Worm (Caenorhabditis elegans): ENCODE measurements around the gene pqn-42.

Gene pqn-42

DNA sequence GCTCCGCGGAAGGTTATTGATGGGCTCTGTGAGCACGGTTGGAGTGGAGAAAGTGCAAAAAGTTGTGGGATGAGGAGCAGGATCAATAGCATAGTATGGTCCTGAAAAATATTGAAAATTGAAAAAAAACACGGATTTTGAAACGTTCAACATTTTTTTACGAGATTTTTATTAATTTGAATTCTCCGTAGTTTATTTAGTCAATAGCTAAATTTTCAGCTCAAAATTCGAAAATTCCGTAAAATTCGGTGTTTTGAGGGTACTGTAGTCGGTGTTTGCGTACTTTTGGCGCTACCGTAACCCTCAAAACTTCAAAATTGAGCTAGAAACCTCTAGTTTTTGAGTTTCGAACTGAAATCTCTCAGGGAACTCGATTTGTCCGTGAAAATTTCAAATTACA is at the start of gene pqn-42:
TSS of gene pqn-42 (minus strand) at position 101 of the 400 bp plus-strand sequence.
- TF ChIP-seq him-1 (tag; optimal IDR thresholded peaks at IDR 0.05) (no peak), W03F9.2 (tag; optimal IDR thresholded peaks at IDR 0.05) (no peak), dao-5 (tag; optimal IDR thresholded peaks at IDR 0.05) (no peak)

DNA sequence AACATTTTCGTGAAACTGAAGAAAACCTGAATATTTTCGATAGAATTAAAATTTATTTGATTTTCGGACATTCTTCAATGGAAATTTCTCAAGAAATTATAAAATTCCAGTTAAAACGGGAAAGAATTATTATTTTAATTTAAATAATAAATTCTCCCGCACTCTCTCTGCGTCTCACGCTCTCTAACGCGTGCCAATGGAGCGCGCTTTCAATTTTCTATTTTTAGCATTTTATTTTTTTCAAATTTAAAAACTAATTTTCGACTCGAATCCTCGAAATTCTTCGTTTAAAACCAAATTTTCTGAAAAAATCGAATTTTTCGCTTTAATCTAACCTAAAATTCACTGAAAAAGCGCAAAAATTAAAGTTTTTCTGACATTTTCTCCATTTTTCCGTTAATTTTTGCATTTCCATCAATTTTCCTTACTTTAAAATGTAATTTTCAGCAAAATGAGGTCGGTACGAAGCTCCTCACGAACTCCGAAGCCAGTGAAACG is 45.7 kb upstream of the pqn-42 start, which contains the start of gene gbas-1:
TSS of gene gbas-1 (plus strand) at position 448 of the 498 bp plus-strand sequence.
- TF ChIP-seq him-1 (tag; optimal IDR thresholded peaks at IDR 0.05) (no peak), dao-5 (tag; optimal IDR thresholded peaks at IDR 0.05) (no peak), W03F9.2 (tag; optimal IDR thresholded peaks at IDR 0.05) (no peak)

DNA sequence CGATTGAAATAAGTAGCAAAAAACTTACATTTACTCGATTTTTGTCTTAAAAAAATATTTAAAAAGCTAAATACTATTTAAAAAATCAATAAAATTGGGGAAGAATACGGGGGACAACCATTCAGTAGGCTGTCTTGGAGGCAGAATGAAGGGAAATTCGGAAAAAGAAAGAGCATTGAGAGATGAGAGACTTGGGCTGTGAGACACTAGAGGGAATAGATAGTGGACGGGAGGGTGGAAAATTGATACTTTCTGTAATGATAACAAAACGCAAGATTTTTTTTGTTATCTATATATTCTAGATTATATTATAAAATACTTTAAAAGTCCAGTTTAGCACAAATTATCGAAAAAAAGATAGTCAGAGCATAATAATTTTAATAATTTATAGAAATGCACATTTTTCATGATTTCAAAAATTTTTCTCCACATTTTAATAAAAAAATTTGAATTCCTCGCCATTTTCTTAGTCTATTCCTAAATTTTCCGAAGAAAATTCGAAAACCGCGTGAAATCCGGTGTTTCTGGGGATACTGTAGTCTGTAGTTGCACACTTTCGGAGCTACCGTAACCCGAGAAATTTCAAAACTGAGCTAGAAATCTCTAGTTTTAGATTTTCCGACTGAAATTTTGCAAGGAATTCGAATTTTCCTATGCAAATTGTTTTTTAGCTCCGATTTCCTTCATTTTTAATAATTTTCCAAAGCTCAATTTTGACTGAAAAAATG is 45.1 kb upstream of the pqn-42 start:
- TF ChIP-seq him-1 (tag; optimal IDR thresholded peaks at IDR 0.05): no peak
- TF ChIP-seq dao-5 (tag; optimal IDR thresholded peaks at IDR 0.05): no peak
- TF ChIP-seq W03F9.2 (tag; optimal IDR thresholded peaks at IDR 0.05): no peak

DNA sequence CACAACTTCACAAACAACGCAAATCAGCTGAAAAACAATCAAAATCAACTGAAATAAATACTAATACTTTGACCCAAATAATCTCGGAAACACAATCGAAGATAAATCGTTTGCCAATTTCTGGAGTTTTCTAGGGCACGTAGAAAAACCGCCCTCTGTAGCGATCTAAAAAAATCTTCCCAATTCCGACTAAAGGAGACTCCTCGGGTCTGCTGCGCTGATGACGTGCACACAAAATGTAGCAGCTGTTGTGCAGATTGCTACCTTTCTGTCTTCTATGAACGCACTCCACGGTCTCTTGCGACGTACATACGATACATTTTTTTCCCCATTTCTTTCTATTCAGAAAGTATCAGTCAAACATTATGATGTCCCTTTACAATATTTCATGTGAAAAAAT is 29.6 kb upstream of the pqn-42 start, which contains the start of gene F53G2.1:
TSS of gene F53G2.1 (plus strand) at position 301 of the 400 bp plus-strand sequence.
- TF ChIP-seq dao-5 (tag; optimal IDR thresholded peaks at IDR 0.05) (no peak), W03F9.2 (tag; optimal IDR thresholded peaks at IDR 0.05) (no peak), him-1 (tag; optimal IDR thresholded peaks at IDR 0.05) (no peak)

DNA sequence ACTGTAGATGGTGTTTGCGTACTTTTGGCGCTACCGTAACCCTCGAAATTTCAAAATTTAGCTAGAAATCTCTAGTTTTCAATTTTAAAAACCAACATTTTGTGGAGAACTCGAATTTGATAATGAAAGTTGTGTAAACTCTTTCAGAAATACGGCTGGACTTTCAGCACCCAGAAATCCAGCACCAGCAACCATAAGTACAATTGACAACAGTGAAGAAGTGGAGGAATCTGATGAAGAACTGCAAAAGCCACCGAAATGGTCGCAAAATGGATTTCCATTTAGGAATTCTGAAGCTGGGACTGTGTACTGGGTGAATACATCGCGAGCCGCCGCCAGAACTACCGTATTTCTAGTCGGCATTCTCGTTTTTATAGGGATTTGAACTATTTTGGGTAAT is 24.7 kb upstream of the pqn-42 start, which contains the start of gene F53G2.13:
TSS of gene F53G2.13 (plus strand) at position 301 of the 400 bp plus-strand sequence.
- TF ChIP-seq dao-5 (tag; optimal IDR thresholded peaks at IDR 0.05): no peak
- no peak for TF ChIP-seq W03F9.2 (tag; optimal IDR thresholded peaks at IDR 0.05)
- no peak for TF ChIP-seq him-1 (tag; optimal IDR thresholded peaks at IDR 0.05)

DNA sequence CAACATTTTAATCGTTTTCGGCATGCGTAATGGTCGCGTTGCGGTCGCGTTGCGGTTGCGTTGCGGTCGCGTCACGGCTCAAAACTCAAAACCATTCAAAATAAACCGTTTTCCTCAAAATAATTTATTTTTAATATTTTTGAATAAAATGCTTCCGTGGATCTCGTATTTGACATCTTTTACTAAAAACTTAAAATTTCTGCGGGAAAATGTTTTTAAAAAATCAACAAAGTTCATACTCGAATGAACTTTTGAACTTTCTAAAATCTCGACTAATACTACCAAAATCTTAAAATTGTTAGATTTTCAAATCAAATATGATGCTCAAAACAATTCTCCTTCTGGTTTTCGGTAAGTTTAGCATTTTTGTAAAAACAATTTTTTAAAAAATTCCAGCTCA is 22.8 kb upstream of the pqn-42 start, which contains the start of gene F53G2.2:
TSS of gene F53G2.2 (plus strand) at position 301 of the 400 bp plus-strand sequence.
- TF ChIP-seq W03F9.2 (tag; optimal IDR thresholded peaks at IDR 0.05) (no peak), dao-5 (tag; optimal IDR thresholded peaks at IDR 0.05) (no peak), him-1 (tag; optimal IDR thresholded peaks at IDR 0.05) (no peak)

DNA sequence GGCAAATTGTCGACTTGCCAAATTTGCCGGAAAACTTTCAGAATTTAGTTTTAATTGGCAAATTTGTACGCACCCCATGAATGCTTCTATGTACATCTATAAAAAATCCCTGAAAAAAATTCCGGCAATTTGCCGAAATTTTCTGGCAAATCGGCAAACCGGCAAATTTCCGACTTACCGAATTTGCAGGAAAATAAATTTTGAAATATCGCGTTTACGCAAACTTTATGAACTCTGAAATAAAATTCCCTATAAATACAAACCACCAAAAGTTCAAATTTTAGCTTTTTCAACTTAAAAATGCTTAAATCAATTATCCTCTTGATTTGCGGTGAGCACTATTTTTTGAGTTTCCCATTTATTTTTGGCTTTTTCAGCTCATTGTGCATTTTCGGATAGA is 21.3 kb upstream of the pqn-42 start, which contains the start of gene F53G2.3:
TSS of gene F53G2.3 (plus strand) at position 301 of the 400 bp plus-strand sequence.
- TF ChIP-seq W03F9.2 (tag; optimal IDR thresholded peaks at IDR 0.05) (no peak), him-1 (tag; optimal IDR thresholded peaks at IDR 0.05) (no peak), dao-5 (tag; optimal IDR thresholded peaks at IDR 0.05) (no peak)

DNA sequence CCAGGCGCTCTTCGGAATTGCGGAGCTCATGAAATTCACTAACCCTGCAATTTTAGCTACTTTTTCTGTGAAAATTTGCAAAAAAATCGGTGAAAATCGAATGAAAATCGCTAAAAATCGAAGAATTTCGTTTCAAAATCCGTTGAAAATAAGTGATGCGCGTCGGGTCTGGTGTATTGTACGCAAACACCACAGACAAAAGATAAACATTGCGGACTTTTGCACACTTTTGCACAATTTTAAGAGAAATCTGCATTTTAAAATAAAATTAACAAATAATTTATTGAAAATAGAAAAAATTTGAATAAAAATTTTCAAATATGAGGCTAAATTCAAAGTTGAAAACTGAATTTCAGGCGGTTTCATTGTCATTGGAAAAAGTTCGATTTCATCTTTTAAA is 20.3 kb upstream of the pqn-42 start, which contains the start of gene F53G2.12:
TSS of gene F53G2.12 (minus strand) at position 44 of the 400 bp plus-strand sequence.
- TF ChIP-seq W03F9.2 (tag; optimal IDR thresholded peaks at IDR 0.05) (no peak), him-1 (tag; optimal IDR thresholded peaks at IDR 0.05) (no peak), dao-5 (tag; optimal IDR thresholded peaks at IDR 0.05) (no peak)

DNA sequence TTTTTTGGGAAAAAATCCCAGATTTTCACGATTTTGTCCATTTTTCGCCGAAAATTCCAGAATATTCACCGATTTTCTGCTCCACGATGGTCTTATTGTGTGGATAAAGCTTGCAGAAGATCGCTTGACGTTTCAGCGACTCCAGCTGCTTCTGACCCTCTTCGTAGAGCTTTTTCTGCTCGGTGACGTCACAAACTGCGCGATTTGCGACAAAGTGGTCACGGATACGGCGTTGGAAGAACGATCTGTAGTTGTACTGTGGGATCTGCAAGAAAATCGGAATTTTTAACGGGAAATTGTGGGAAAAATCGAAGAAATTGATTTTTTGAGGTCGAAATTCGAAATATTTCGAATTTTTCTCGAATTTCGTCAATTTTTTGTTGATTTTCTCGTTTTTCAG is 19.8 kb upstream of the pqn-42 start, which contains the start of gene mnat-1:
TSS of gene mnat-1 (minus strand) at position 101 of the 400 bp plus-strand sequence.
- no peak for TF ChIP-seq W03F9.2 (tag; optimal IDR thresholded peaks at IDR 0.05)
- no peak for TF ChIP-seq dao-5 (tag; optimal IDR thresholded peaks at IDR 0.05)
- TF ChIP-seq him-1 (tag; optimal IDR thresholded peaks at IDR 0.05): no peak

DNA sequence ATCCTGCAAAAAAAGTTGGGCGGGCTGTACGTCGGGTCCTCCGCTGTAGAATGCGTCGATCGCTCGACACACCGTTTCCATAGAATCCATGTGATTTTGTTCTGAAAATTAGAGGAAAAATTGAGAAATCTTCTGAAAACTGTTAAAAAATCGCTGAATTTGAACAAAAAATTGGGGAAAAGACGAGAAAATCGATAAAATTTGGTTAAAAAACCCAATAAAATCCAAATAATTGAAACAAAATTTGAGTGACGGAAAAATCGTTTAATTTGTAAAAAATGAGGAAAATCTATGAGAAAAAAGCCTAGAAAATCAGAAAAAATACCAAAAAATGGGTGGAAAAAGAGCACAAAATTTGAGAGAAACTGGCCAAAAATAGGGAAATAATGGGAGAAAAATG is 14.5 kb upstream of the pqn-42 start, which contains the start of gene tsr-1:
TSS of gene tsr-1 (minus strand) at position 101 of the 400 bp plus-strand sequence.
- no peak for TF ChIP-seq him-1 (tag; optimal IDR thresholded peaks at IDR 0.05)
- TF ChIP-seq dao-5 (tag; optimal IDR thresholded peaks at IDR 0.05): no peak
- no peak for TF ChIP-seq W03F9.2 (tag; optimal IDR thresholded peaks at IDR 0.05)

DNA sequence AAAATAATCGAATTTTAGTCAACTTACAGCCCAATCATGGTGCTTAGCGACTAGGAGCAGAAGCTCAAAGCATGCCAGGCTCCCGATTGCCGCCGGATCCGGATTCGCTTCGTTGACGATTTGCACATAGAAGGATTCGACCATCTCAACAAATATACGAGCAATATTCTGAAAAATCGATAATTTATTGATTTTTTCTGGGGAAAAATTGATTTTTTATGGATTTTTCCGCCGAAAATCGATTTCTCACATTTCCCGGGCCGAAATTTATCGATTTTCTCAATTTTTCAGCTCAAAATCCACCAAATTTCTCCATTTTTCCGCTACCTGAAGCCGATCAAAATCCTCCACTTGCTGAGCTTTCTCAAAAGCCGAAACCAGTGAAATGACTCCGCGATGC is 10.1 kb upstream of the pqn-42 start:
- TF ChIP-seq dao-5 (tag; optimal IDR thresholded peaks at IDR 0.05) (no peak), W03F9.2 (tag; optimal IDR thresholded peaks at IDR 0.05) (no peak), him-1 (tag; optimal IDR thresholded peaks at IDR 0.05) (no peak)

DNA sequence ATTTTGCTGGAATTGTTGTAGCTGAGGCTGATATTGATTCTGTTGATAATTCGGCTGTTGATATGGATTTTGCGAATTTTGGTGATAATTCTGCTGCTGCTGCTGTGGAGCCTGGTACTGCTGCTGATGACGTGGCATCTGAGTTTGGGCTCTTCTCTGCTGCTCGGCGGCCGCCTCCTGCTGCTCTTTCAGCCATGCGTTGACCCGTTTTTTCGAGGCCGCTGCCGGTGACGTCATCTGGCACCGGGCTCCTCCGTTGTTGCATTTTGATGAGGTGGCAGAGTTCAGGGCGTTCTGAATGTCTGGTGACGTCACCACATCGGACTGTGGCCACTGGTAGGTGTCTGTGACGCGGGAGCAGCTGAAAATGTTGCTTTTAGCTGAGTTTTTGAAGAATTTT is 1.8 kb downstream of the pqn-42 start:
- TF ChIP-seq W03F9.2 (tag; optimal IDR thresholded peaks at IDR 0.05) (no peak), him-1 (tag; optimal IDR thresholded peaks at IDR 0.05) (no peak), dao-5 (tag; optimal IDR thresholded peaks at IDR 0.05) (no peak)

DNA sequence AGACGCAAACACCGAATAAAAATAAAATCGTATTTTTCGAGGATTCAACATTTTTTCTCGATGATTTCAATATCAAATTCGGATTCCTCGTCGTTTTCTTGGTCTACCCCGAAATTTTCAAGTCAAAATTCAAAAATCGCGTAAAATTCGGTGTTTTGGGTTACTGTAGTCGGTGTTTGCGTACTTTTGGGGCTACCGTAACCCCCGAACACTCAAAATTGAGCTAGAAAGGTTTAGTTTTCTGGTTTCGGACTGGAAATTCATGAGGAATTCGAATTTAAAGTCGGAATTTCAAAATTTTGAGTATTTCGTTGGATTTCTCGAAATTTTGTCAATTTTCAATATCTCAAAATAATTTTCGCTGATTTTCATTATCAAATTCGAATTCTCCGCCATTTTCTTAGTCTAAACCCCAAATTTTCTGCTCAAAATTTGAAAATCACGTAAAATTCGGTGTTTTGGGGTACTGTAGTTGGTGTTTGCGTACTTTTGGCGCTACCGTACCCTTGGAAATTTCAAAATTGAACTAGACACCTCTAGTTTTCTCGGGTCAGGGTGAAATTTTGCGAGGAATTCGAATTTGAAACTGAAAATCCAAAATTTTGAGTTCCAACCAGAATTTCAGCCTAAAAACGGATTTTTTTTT is 2.7 kb downstream of the pqn-42 start:
- TF ChIP-seq W03F9.2 (tag; optimal IDR thresholded peaks at IDR 0.05): no peak
- no peak for TF ChIP-seq him-1 (tag; optimal IDR thresholded peaks at IDR 0.05)
- no peak for TF ChIP-seq dao-5 (tag; optimal IDR thresholded peaks at IDR 0.05)

DNA sequence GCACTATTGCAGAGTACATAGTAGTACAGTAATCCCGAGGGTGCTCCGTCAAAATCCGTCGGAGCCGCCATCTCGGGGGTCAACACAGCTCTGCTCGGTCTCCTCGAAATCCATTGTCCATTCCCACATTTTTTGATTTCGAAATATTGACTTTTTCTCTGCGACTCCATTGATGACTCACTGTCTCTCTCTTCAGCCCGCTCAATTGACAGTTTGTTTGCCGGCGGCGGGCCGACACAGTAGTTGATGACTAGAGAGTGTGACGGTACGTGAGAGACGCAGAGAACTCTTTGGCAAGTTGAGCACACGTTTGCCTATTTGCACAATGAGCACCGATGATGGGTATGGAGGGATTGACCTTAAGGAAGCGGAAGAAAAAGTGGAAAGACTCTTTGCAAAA is 4.0 kb downstream of the pqn-42 start:
- TF ChIP-seq dao-5 (tag; optimal IDR thresholded peaks at IDR 0.05): no peak
- TF ChIP-seq W03F9.2 (tag; optimal IDR thresholded peaks at IDR 0.05): no peak
- TF ChIP-seq him-1 (tag; optimal IDR thresholded peaks at IDR 0.05): no peak
